Fruit fly (Drosophila melanogaster): Measurements from ENCODE around the gene CG17991.

- TF ChIP-seq cic (GFP tag; optimal IDR thresholded peaks at IDR 0.05) (no peak), CG12768 (GFP tag; optimal IDR thresholded peaks at IDR 0.05) (no peak), Mnt (GFP tag; optimal IDR thresholded peaks at IDR 0.05) (no peak)
Observed at dm6 chr3R:27229368-27229767, 11.7 kb upstream of the CG17991 start, which contains the start of gene CG42814.
